Worm (Caenorhabditis elegans) whole organism, L1 larva: ENCODE data around the gene T26C5.4.

Experiments
- C04F5.9 ChIP-seq: sonication (generic microtip); optimal IDR thresholded peaks from 2 replicates; lab custom pipeline; 2016; ENCODE audit warnings: missing genetic modification characterization, missing compliant biosample characterization
- C16A3.4 ChIP-seq: fragments of 150-350 bp; optimal IDR thresholded peaks from 2 replicates; lab custom pipeline; 2014; ENCODE audit warnings: missing biosample characterization, missing genetic modification characterization
- Y116A8C.19 ChIP-seq: sonication (generic microtip); optimal IDR thresholded peaks from 2 replicates; lab custom pipeline; 2016; ENCODE audit warnings: missing compliant biosample characterization, missing genetic modification characterization, borderline replicate concordance
- alr-1 ChIP-seq: fragments of 200-800 bp; sonication (Bioruptor generic); optimal IDR thresholded peaks from 2 replicates; lab custom pipeline; 2018; ENCODE audit warnings: borderline replicate concordance, mild to moderate bottlenecking, missing genetic modification characterization, missing compliant biosample characterization
- aly-2 ChIP-seq: fragments of 150-350 bp; optimal IDR thresholded peaks from 2 replicates; lab custom pipeline; 2014; ENCODE audit warnings: missing biosample characterization, missing genetic modification characterization
- ceh-8 ChIP-seq: fragments of 200-800 bp; sonication (Bioruptor generic); optimal IDR thresholded peaks from 2 replicates; lab custom pipeline; 2018; ENCODE audit warnings: mild to moderate bottlenecking, missing genetic modification characterization, moderate library complexity, missing compliant biosample characterization
- ceh-90 ChIP-seq: sonication (generic microtip); optimal IDR thresholded peaks from 2 replicates; lab custom pipeline; 2016; ENCODE audit warnings: missing genetic modification characterization, missing compliant biosample characterization
- dpl-1 ChIP-seq, 3 experiments: fragments of 150-350 bp in 2 of 3; sonication (generic microtip) in 1 of 3; optimal IDR thresholded peaks; 2 replicates each; lab custom pipeline; 2014 to 2017; ENCODE audit warnings: missing biosample characterization in 3 of 3, missing genetic modification characterization in 3 of 3, missing genetic modification reagents in 3 of 3
- dsc-1 ChIP-seq: sonication (generic microtip); optimal IDR thresholded peaks from 2 replicates; lab custom pipeline; 2016; ENCODE audit warnings: mild to moderate bottlenecking, missing genetic modification characterization, missing compliant biosample characterization
- efl-1 ChIP-seq, 4 experiments: fragments of 150-350 bp; optimal IDR thresholded peaks in 3 of 4; peaks in 1 of 4; 1 replicate in 1 of 4; 2 replicates in 3 of 4; lab custom pipeline; 2014; ENCODE audit warnings: missing biosample characterization in 2 of 4, missing genetic modification characterization in 2 of 4, missing genetic modification reagents in 2 of 4
- efl-3 ChIP-seq: fragments of 200-800 bp; sonication (Bioruptor generic); optimal IDR thresholded peaks from 2 replicates; lab custom pipeline; 2018; ENCODE audit warnings: mild to moderate bottlenecking, missing genetic modification characterization, missing compliant biosample characterization
- egl-13 ChIP-seq: sonication (generic microtip); optimal IDR thresholded peaks from 2 replicates; lab custom pipeline; 2016; ENCODE audit warnings: missing genotype, missing genetic modification reagents, missing genetic modification characterization, missing compliant biosample characterization
- fkh-10 ChIP-seq: sonication (generic microtip); optimal IDR thresholded peaks from 2 replicates; lab custom pipeline; 2017; ENCODE audit warnings: missing biosample characterization, missing genetic modification reagents, missing genetic modification characterization
- fkh-4 ChIP-seq: sonication (generic microtip); optimal IDR thresholded peaks from 2 replicates; lab custom pipeline; 2016; ENCODE audit warnings: missing compliant biosample characterization, missing genetic modification characterization, borderline replicate concordance
- fkh-8 ChIP-seq: sonication (generic microtip); optimal IDR thresholded peaks from 2 replicates; lab custom pipeline; 2016; ENCODE audit warnings: mild to moderate bottlenecking, missing genetic modification characterization, missing compliant biosample characterization
- hlh-4 ChIP-seq: sonication (generic microtip); optimal IDR thresholded peaks from 2 replicates; lab custom pipeline; 2016; ENCODE audit warnings: mild to moderate bottlenecking, missing genetic modification characterization, missing compliant biosample characterization
- irx-1 ChIP-seq: sonication (generic microtip); optimal IDR thresholded peaks from 2 replicates; lab custom pipeline; 2016; ENCODE audit warnings: missing genetic modification characterization, missing compliant biosample characterization
- lin-13 ChIP-seq: fragments of 150-350 bp; optimal IDR thresholded peaks from 2 replicates; lab custom pipeline; 2014; ENCODE audit warnings: missing biosample characterization, missing genetic modification reagents, missing genetic modification characterization
- lin-14 ChIP-seq: fragments of 200-800 bp; sonication (Bioruptor generic); optimal IDR thresholded peaks from 2 replicates; lab custom pipeline; 2018; ENCODE audit warnings: mild to moderate bottlenecking, missing genetic modification characterization, moderate library complexity, missing compliant biosample characterization
- lin-39 ChIP-seq: fragments of 150-350 bp; optimal IDR thresholded peaks from 2 replicates; lab custom pipeline; 2014; ENCODE audit warnings: missing biosample characterization, missing genetic modification reagents, missing genetic modification characterization
- lir-3 ChIP-seq: sonication (generic microtip); optimal IDR thresholded peaks from 2 replicates; lab custom pipeline; 2016; ENCODE audit warnings: mild to moderate bottlenecking, missing genetic modification characterization, moderate library complexity, missing compliant biosample characterization; ENCODE audit not compliant: poor library complexity
- lsy-2 ChIP-seq, 2 experiments: fragments of 150-350 bp; optimal IDR thresholded peaks; 2 replicates each; lab custom pipeline; 2014; ENCODE audit warnings: missing biosample characterization in 2 of 2, missing genetic modification characterization in 2 of 2
- mef-2 ChIP-seq: fragments of 150-350 bp; optimal IDR thresholded peaks from 2 replicates; lab custom pipeline; 2014; ENCODE audit warnings: missing biosample characterization, missing genetic modification characterization
- mep-1 ChIP-seq: fragments of 150-350 bp; optimal IDR thresholded peaks from 2 replicates; lab custom pipeline; 2014; ENCODE audit warnings: missing biosample characterization, missing genetic modification characterization
- nhr-11 ChIP-seq: fragments of 150-350 bp; optimal IDR thresholded peaks from 2 replicates; lab custom pipeline; 2014; ENCODE audit warnings: missing biosample characterization, missing genetic modification characterization
- nhr-20 ChIP-seq: sonication (generic microtip); optimal IDR thresholded peaks from 2 replicates; lab custom pipeline; 2016; ENCODE audit warnings: mild to moderate bottlenecking, missing genetic modification characterization, missing compliant biosample characterization
- nhr-47 ChIP-seq: sonication (generic microtip); optimal IDR thresholded peaks from 2 replicates; lab custom pipeline; 2016; ENCODE audit warnings: mild to moderate bottlenecking, missing genetic modification characterization, moderate library complexity, missing compliant biosample characterization
- nhr-71 ChIP-seq: sonication (generic microtip); optimal IDR thresholded peaks from 2 replicates; lab custom pipeline; 2016; ENCODE audit warnings: mild to moderate bottlenecking, missing genetic modification characterization, moderate library complexity, missing compliant biosample characterization
- nhr-76 ChIP-seq: sonication (generic microtip); optimal IDR thresholded peaks from 2 replicates; lab custom pipeline; 2017; ENCODE audit warnings: missing biosample characterization, missing genetic modification characterization
- nhr-85 ChIP-seq: sonication (generic microtip); peaks from one replicate; lab custom pipeline; 2016; ENCODE audit warnings: missing genetic modification characterization, inconsistent platforms, missing compliant biosample characterization
- nhr-90 ChIP-seq: sonication (generic microtip); optimal IDR thresholded peaks from 2 replicates; lab custom pipeline; 2016; ENCODE audit warnings: mild to moderate bottlenecking, missing genetic modification characterization, missing compliant biosample characterization; ENCODE audit not compliant: poor library complexity
- pax-3 ChIP-seq: fragments of 200-800 bp; sonication (Bioruptor generic); optimal IDR thresholded peaks from 2 replicates; lab custom pipeline; 2018; ENCODE audit warnings: mild to moderate bottlenecking, missing genetic modification characterization, moderate library complexity, missing compliant biosample characterization
- rnt-1 ChIP-seq: sonication (generic microtip); optimal IDR thresholded peaks from 2 replicates; lab custom pipeline; 2016; ENCODE audit warnings: mild to moderate bottlenecking, missing genetic modification characterization, moderate library complexity, missing compliant biosample characterization
- skn-1 ChIP-seq: fragments of 150-350 bp; optimal IDR thresholded peaks from 2 replicates; lab custom pipeline; 2014; ENCODE audit warnings: missing biosample characterization, missing genetic modification characterization
- snu-23 ChIP-seq: sonication (generic microtip); optimal IDR thresholded peaks from 2 replicates; lab custom pipeline; 2016; ENCODE audit warnings: missing genetic modification characterization, missing compliant biosample characterization
- sox-4 ChIP-seq: sonication (generic microtip); optimal IDR thresholded peaks from 2 replicates; lab custom pipeline; 2016; ENCODE audit warnings: missing genetic modification characterization, missing compliant biosample characterization
- swsn-7 ChIP-seq: sonication (generic microtip); optimal IDR thresholded peaks from 2 replicates; lab custom pipeline; 2016; ENCODE audit warnings: missing genetic modification characterization, missing compliant biosample characterization
- tbx-2 ChIP-seq: sonication (generic microtip); optimal IDR thresholded peaks from 2 replicates; lab custom pipeline; 2016; ENCODE audit warnings: missing genetic modification characterization, missing compliant biosample characterization
- tlp-1 ChIP-seq: fragments of 150-350 bp; optimal IDR thresholded peaks from 2 replicates; lab custom pipeline; 2014; ENCODE audit warnings: missing biosample characterization, missing genetic modification characterization
- unc-130 ChIP-seq: fragments of 150-350 bp; optimal IDR thresholded peaks from 2 replicates; lab custom pipeline; 2017; ENCODE audit warnings: missing biosample characterization, missing genetic modification characterization, inconsistent platforms
- unc-30 ChIP-seq: sonication (generic microtip); optimal IDR thresholded peaks from 2 replicates; lab custom pipeline; 2017; ENCODE audit warnings: missing biosample characterization, missing genetic modification characterization
- unc-62 ChIP-seq: fragments of 150-350 bp; optimal IDR thresholded peaks from 2 replicates; lab custom pipeline; 2014; ENCODE audit warnings: missing biosample characterization, missing genetic modification reagents, missing genetic modification characterization
- unc-86 ChIP-seq: sonication (generic microtip); optimal IDR thresholded peaks from 2 replicates; lab custom pipeline; 2016; ENCODE audit warnings: missing genetic modification characterization, missing compliant biosample characterization
- vab-15 ChIP-seq: sonication (generic microtip); optimal IDR thresholded peaks from 2 replicates; lab custom pipeline; 2017; ENCODE audit warnings: missing genotype, mild to moderate bottlenecking, missing genetic modification characterization, missing compliant biosample characterization
- xbp-1 ChIP-seq: sonication (generic microtip); optimal IDR thresholded peaks from 2 replicates; lab custom pipeline; 2016; ENCODE audit warnings: missing genetic modification characterization, missing compliant biosample characterization
- zip-4 ChIP-seq: fragments of 200-800 bp; sonication (Bioruptor generic); optimal IDR thresholded peaks from 2 replicates; lab custom pipeline; 2018; ENCODE audit warnings: mild to moderate bottlenecking, missing genetic modification characterization, moderate library complexity, missing compliant biosample characterization

The T26C5.4 gene

DNA sequence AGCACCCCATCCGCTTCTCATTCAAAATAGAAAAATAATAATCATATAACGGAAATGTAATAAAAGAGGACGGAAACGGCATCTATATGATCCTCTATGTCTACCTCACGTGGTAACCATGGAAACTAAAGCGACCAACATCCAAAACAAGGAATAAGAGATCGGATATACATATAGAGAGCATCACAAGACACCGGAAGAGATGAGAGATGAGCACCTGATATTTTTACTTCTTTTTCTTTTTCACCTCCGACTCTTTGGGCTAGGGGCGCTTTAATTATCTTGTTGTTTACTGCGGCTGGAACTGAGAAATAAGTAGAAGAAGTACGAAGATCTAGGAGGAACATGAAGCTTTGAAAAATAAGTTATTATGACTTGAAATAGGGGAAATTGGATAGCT lies 13.5 kb upstream of the T26C5.4 start:
- TF ChIP-seq ceh-8 (GFP tag; lab: Kevin White, UChicago) (peak; percentile 51), tbx-2 (no peak), nhr-47 (tag; lab: Kevin White, UChicago) (peak; percentile 77), unc-86 (no peak), fkh-10 (peak; percentile 28), lsy-2 (tag; optimal IDR thresholded peaks at IDR 0.05; lab: Kevin White, UChicago) (peak in 1 of 2 experiments; percentile 8), snu-23 (peak; percentile 3), nhr-85 (no peak), dsc-1 (tag; lab: Kevin White, UChicago) (peak; percentile 71), nhr-20 (tag; lab: Kevin White, UChicago) (peak; percentile 15), lir-3 (tag; lab: Kevin White, UChicago) (peak; percentile 27), fkh-4 (no peak), rnt-1 (tag; lab: Kevin White, UChicago) (peak; percentile 3), vab-15 (tag; lab: Kevin White, UChicago) (no peak), aly-2 (tag; lab: Kevin White, UChicago) (no peak), mep-1 (tag; lab: Kevin White, UChicago) (peak; percentile 7), egl-13 (peak; percentile 88), irx-1 (tag; lab: Kevin White, UChicago) (peak; percentile 21), C04F5.9 (tag; lab: Kevin White, UChicago) (no peak), unc-62 (GFP tag; lab: Kevin White, UChicago) (no peak), efl-1 (optimal IDR thresholded peaks at IDR 0.05; lab: Kevin White, UChicago) (no peak), efl-1 (GFP tag; optimal IDR thresholded peaks at IDR 0.05 in 1 of 2; lab: Kevin White, UChicago) (peak in 1 of 2 experiments; percentile 63), zip-4 (GFP tag; lab: Kevin White, UChicago) (no peak), pax-3 (peak; percentile 66), lin-13 (GFP tag; lab: Kevin White, UChicago) (no peak), fkh-8 (tag; lab: Kevin White, UChicago) (peak; percentile 96), Y116A8C.19 (tag; lab: Kevin White, UChicago) (no peak), nhr-71 (tag; lab: Kevin White, UChicago) (peak; percentile 75), swsn-7 (tag; lab: Kevin White, UChicago) (peak; percentile 48), efl-3 (no peak), lin-14 (GFP tag; lab: Kevin White, UChicago) (peak; percentile 56), dpl-1 (GFP tag; optimal IDR thresholded peaks at IDR 0.05; lab: Kevin White, UChicago) (no peak)

DNA sequence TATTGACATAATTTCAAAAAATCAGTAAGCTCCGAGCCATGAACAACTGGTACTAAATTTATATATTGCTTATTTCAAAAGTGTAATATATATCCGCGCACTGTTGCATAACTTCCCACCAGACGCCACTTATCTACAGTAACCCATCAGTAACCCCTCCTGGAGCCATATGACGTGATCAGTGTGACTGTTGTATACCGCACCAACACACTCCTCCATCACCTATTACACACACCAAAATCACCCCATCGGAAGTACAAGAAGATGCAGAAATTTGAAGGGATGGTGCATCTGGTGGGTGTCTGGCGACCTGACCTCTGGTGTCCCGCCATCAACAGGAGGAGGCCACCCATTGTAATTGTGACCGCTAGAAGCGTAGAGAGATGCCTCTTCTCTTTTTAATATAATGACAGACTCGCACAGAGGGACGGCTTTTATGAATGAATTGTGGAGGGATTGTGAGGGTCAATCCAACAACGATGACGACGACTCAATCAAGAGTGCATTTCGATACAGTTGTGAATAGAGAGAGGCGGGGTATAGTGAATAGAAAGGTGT lies 12.6 kb upstream of the T26C5.4 start:
- TF ChIP-seq lin-13 (GFP tag; lab: Kevin White, UChicago) (no peak), ceh-8 (GFP tag; lab: Kevin White, UChicago) (no peak)
- TF ChIP-seq, all 84 proteins: peak for 0

ce11 chrII:9261931-9262562 lies 11.7 kb upstream of the T26C5.4 start, which contains the start of gene aqp-2:
Gene aqp-2 (minus strand): TSS chrII:9261981.
- TF ChIP-seq hlh-4 (tag; lab: Kevin White, UChicago) (no peak), lin-14 (GFP tag; lab: Kevin White, UChicago) (peak; percentile 90), tbx-2 (peak; percentile 39), skn-1 (tag; lab: Kevin White, UChicago) (peak; percentile 9), rnt-1 (tag; lab: Kevin White, UChicago) (peak; percentile 73), egl-13 (peak; percentile 22), nhr-85 (peak; percentile 88), nhr-20 (tag; lab: Kevin White, UChicago) (peak; percentile 74), mef-2 (tag; lab: Kevin White, UChicago) (no peak), unc-30 (tag; lab: Kevin White, UChicago) (no peak), nhr-11 (no peak), unc-130 (tag; lab: Kevin White, UChicago) (peak; percentile 45), lin-39 (tag; lab: Kevin White, UChicago) (peak; percentile 41), swsn-7 (tag; lab: Kevin White, UChicago) (peak; percentile 35), alr-1 (tag; lab: Kevin White, UChicago) (no peak), nhr-90 (tag; lab: Kevin White, UChicago) (no peak), C04F5.9 (tag; lab: Kevin White, UChicago) (peak; percentile 15), mep-1 (tag; lab: Kevin White, UChicago) (peak; percentile 53), dsc-1 (tag; lab: Kevin White, UChicago) (peak; percentile 21), ceh-90 (tag; lab: Kevin White, UChicago) (no peak), C16A3.4 (tag; lab: Kevin White, UChicago) (no peak), xbp-1 (tag; lab: Kevin White, UChicago) (peak; percentile 36), sox-4 (tag; lab: Kevin White, UChicago) (no peak), lin-13 (GFP tag; lab: Kevin White, UChicago) (no peak), tlp-1 (tag; lab: Kevin White, UChicago) (no peak), nhr-76 (no peak)
